Worm (Caenorhabditis elegans): ENCODE measurements around the gene skpo-3.

skpo-3 gene

ce11 chrII:7269783-7270182, 24.1 kb downstream of the skpo-3 start:
- TF ChIP-seq nhr-80 (tag; optimal IDR thresholded peaks at IDR 0.05) (peak; percentile 62), sea-2 (GFP tag; IDR thresholded peaks at IDR 0.05) (no peak), B0019.2 (GFP tag; conservative IDR thresholded peaks at IDR 0.05) (no peak), Y53F4B.3 (GFP tag; IDR thresholded peaks at IDR 0.05) (no peak)

- no peak for TF ChIP-seq madf-10 (tag; optimal IDR thresholded peaks at IDR 0.05)
- TF ChIP-seq lin-40 (tag; optimal IDR thresholded peaks at IDR 0.05), result peak; percentile 35
- no peak for TF ChIP-seq zfh-2 (GFP tag; conservative IDR thresholded peaks at IDR 0.05)
Measured at ce11 chrII:7272513-7272912, 26.8 kb downstream of the skpo-3 start.

- no peak for TF ChIP-seq T07F8.4 (tag; optimal IDR thresholded peaks at IDR 0.05)
- peak; percentile 56 for TF ChIP-seq nhr-80 (tag; optimal IDR thresholded peaks at IDR 0.05)
Measured at ce11 chrII:7273517-7273916, 27.8 kb downstream of the skpo-3 start.

ce11 chrII:7277257-7277656, 31.6 kb downstream of the skpo-3 start:
- TF ChIP-seq nhr-80 (tag; optimal IDR thresholded peaks at IDR 0.05) (peak; percentile 90), nhr-179 (tag; optimal IDR thresholded peaks at IDR 0.05) (no peak), atf-7 (tag; optimal IDR thresholded peaks at IDR 0.05) (peak; percentile 54), ztf-22 (GFP tag; optimal IDR thresholded peaks at IDR 0.05) (peak; percentile 67), let-607 (tag; optimal IDR thresholded peaks at IDR 0.05) (peak in 1 of 2 experiments; percentile 22)

ce11 chrII:7277925-7278324, 32.2 kb downstream of the skpo-3 start:
- TF ChIP-seq F49E8.2 (tag; optimal IDR thresholded peaks at IDR 0.05; ENCODE audit: insufficient read depth) (no peak), ama-1 (optimal IDR thresholded peaks at IDR 0.05) (no peak), ama-1 (GFP tag; optimal IDR thresholded peaks at IDR 0.05) (no peak), egl-44 (GFP tag; IDR thresholded peaks at IDR 0.05) (no peak), him-1 (tag; optimal IDR thresholded peaks at IDR 0.05) (no peak), mel-28 (tag; optimal IDR thresholded peaks at IDR 0.05; ENCODE audit: borderline replicate concordance) (no peak), mxl-1 (tag; optimal IDR thresholded peaks at IDR 0.05) (no peak), zfh-2 (GFP tag; conservative IDR thresholded peaks at IDR 0.05) (no peak), fkh-3 (tag; optimal IDR thresholded peaks at IDR 0.05) (no peak), rcor-1 (GFP tag; IDR thresholded peaks at IDR 0.05) (no peak), B0261.1 (tag; optimal IDR thresholded peaks at IDR 0.05) (no peak), C17E4.6 (GFP tag; IDR thresholded peaks at IDR 0.05) (no peak), ceh-79 (tag; optimal IDR thresholded peaks at IDR 0.05) (no peak), efl-1 (GFP tag; optimal IDR thresholded peaks at IDR 0.05) (no peak), cebp-1 (GFP tag; IDR thresholded peaks at IDR 0.05) (no peak), cebp-1 (tag; optimal IDR thresholded peaks at IDR 0.05) (no peak), attf-5 (GFP tag; optimal IDR thresholded peaks at IDR 0.05) (no peak), unc-62 (GFP tag; optimal IDR thresholded peaks at IDR 0.05) (no peak), ets-4 (GFP tag; optimal IDR thresholded peaks at IDR 0.05) (no peak), aptf-2 (GFP tag; conservative IDR thresholded peaks at IDR 0.05) (no peak), D2030.7 (GFP tag; IDR thresholded peaks at IDR 0.05) (no peak), ztf-3 (GFP tag; optimal IDR thresholded peaks at IDR 0.05) (no peak)

- TF ChIP-seq hrde-1 (tag; optimal IDR thresholded peaks at IDR 0.05; ENCODE audit: borderline replicate concordance), result no peak
- TF ChIP-seq tbp1 (GFP tag; optimal IDR thresholded peaks at IDR 0.05), result no peak
- TF ChIP-seq B0336.3 (GFP tag; IDR thresholded peaks at IDR 0.05), result no peak
- TF ChIP-seq him-1 (tag; optimal IDR thresholded peaks at IDR 0.05), result no peak
- no peak for TF ChIP-seq ztf-26 (tag; optimal IDR thresholded peaks at IDR 0.05)
- TF ChIP-seq attf-3 (GFP tag; conservative IDR thresholded peaks at IDR 0.05), result no peak
Measured at ce11 chrII:7279808-7280207, 34.1 kb downstream of the skpo-3 start.

Measured in whole organism, young adult.